1 fruit fly cellular context compared by ENCODE assay signal in genomic region chr2L:81198-81597, dm6.
TF ChIP-seq lines count a peak whose summit lies in the region.

No protein-coding gene starts in this region.

TF ChIP-seq in whole organism, embryonic, 481 proteins besides CTCF, POLR2A, EP300 and RAD21 (continued from another document and continues in another):
- TF ChIP-seq ac (GFP tag; optimal IDR thresholded peaks at IDR 0.05; lab: Kevin White, UChicago), result peak; percentile 1
- no peak for TF ChIP-seq CG9932 (GFP tag; IDR thresholded peaks at IDR 0.05; lab: Robert Waterston, UW)
- TF ChIP-seq ewg (GFP tag; optimal IDR thresholded peaks at IDR 0.05; lab: Kevin White, UChicago), result peak; percentile 6
- no peak for TF ChIP-seq CG11560 (tag; IDR thresholded peaks at IDR 0.05; lab: Robert Waterston, UW)
- TF ChIP-seq CG15514 (GFP tag; optimal IDR thresholded peaks at IDR 0.05; lab: Kevin White, UChicago), result peak; percentile 62
- no peak for TF ChIP-seq Dad (GFP tag; optimal IDR thresholded peaks at IDR 0.05; lab: Kevin White, UChicago)
- TF ChIP-seq croc (GFP tag; conservative IDR thresholded peaks at IDR 0.05; lab: Robert Waterston, UW), result no peak
- TF ChIP-seq CG7987 (GFP tag; optimal IDR thresholded peaks at IDR 0.05; lab: Kevin White, UChicago), result peak; percentile 58
- TF ChIP-seq CG17385 (GFP tag; optimal IDR thresholded peaks at IDR 0.05; lab: Kevin White, UChicago), result peak; percentile 47
- TF ChIP-seq Chrac-16 (GFP tag; optimal IDR thresholded peaks at IDR 0.05; lab: Kevin White, UChicago), result no peak
- TF ChIP-seq unpg (GFP tag; optimal IDR thresholded peaks at IDR 0.05; lab: Kevin White, UChicago), result peak; percentile 47
- peak; percentile 22 for TF ChIP-seq gem (tag; optimal IDR thresholded peaks at IDR 0.05; lab: Kevin White, UChicago)
- TF ChIP-seq run (tag; optimal IDR thresholded peaks at IDR 0.05; lab: Kevin White, UChicago), result peak; percentile 55
- TF ChIP-seq Hmr (GFP tag; optimal IDR thresholded peaks at IDR 0.05; lab: Kevin White, UChicago), result peak; percentile 49
- no peak for TF ChIP-seq CG2129 (GFP tag; IDR thresholded peaks at IDR 0.05; lab: Robert Waterston, UW; ENCODE audit: partially characterized antibody)
- TF ChIP-seq CG12299 (tag; optimal IDR thresholded peaks at IDR 0.05; lab: Kevin White, UChicago), result peak; percentile 57
- TF ChIP-seq CG33557 (GFP tag; optimal IDR thresholded peaks at IDR 0.05; lab: Kevin White, UChicago), result peak; percentile 26
- no peak for TF ChIP-seq MBD-R2 (GFP tag; IDR thresholded peaks at IDR 0.05; lab: Robert Waterston, UW)
- no peak for TF ChIP-seq danr (GFP tag; IDR thresholded peaks at IDR 0.05; lab: Robert Waterston, UW)
- peak in 1 of 3 experiments; percentile 1 for TF ChIP-seq lola (GFP tag; optimal IDR thresholded peaks at IDR 0.05; lab: Kevin White, UChicago)
- 0 out of 2 replicates have a peak, but pooled peaks have one; percentile 20 for TF ChIP-seq ara (GFP tag; IDR thresholded peaks at IDR 0.05; lab: Robert Waterston, UW)
- no peak for TF ChIP-seq ttk (GFP tag; IDR thresholded peaks at IDR 0.05; lab: Robert Waterston, UW)
- TF ChIP-seq CG4424 (GFP tag; optimal IDR thresholded peaks at IDR 0.05; lab: Kevin White, UChicago), result peak; percentile 14
- peak; percentile 35 for TF ChIP-seq CG11398 (GFP tag; optimal IDR thresholded peaks at IDR 0.05; lab: Kevin White, UChicago)
- TF ChIP-seq CG8089 (GFP tag; optimal IDR thresholded peaks at IDR 0.05; lab: Kevin White, UChicago), result no peak
- TF ChIP-seq sna (GFP tag; IDR thresholded peaks at IDR 0.05; lab: Robert Waterston, UW; ENCODE audit: partially characterized antibody), result no peak
- peak; percentile 29 for TF ChIP-seq CG15269 (tag; optimal IDR thresholded peaks at IDR 0.05; lab: Kevin White, UChicago)
- peak; percentile 58 for TF ChIP-seq CG11723 (GFP tag; optimal IDR thresholded peaks at IDR 0.05; lab: Kevin White, UChicago)
- peak; percentile 50 for TF ChIP-seq CG12219 (GFP tag; optimal IDR thresholded peaks at IDR 0.05; lab: Kevin White, UChicago)
- no peak for TF ChIP-seq zfh1 (GFP tag; IDR thresholded peaks at IDR 0.05; lab: Robert Waterston, UW)
- no peak for TF ChIP-seq Trl (optimal IDR thresholded peaks at IDR 0.05; lab: Kevin White, UChicago)
- TF ChIP-seq Trl (GFP tag; optimal IDR thresholded peaks at IDR 0.05; lab: Kevin White, UChicago), result peak; percentile 1
- peak; percentile 39 for TF ChIP-seq sqz (GFP tag; optimal IDR thresholded peaks at IDR 0.05; lab: Kevin White, UChicago)
- 0 out of 3 replicates have a peak, but pooled peaks have one; percentile 29 for TF ChIP-seq CG6175 (GFP tag; IDR thresholded peaks at IDR 0.05; lab: Robert Waterston, UW)
- no peak for TF ChIP-seq unc-4 (GFP tag; IDR thresholded peaks at IDR 0.05; lab: Robert Waterston, UW; ENCODE audit: partially characterized antibody)
- TF ChIP-seq insv (GFP tag; optimal IDR thresholded peaks at IDR 0.05; lab: Kevin White, UChicago), result peak in 1 of 2 experiments; percentile 5
- TF ChIP-seq eve (GFP tag; optimal IDR thresholded peaks at IDR 0.05; lab: Kevin White, UChicago), result no peak
- TF ChIP-seq CG1233 (GFP tag; optimal IDR thresholded peaks at IDR 0.05; lab: Kevin White, UChicago), result peak; percentile 68
- peak; percentile 64 for TF ChIP-seq CG10431 (GFP tag; optimal IDR thresholded peaks at IDR 0.05; lab: Kevin White, UChicago)
- no peak for TF ChIP-seq CG4730 (GFP tag; IDR thresholded peaks at IDR 0.05; lab: Robert Waterston, UW)
- TF ChIP-seq seq (GFP tag; IDR thresholded peaks at IDR 0.05; lab: Robert Waterston, UW), result no peak; the same call in 1 of the 2 replicates
- peak; percentile 71 for TF ChIP-seq CG15601 (tag; optimal IDR thresholded peaks at IDR 0.05; lab: Kevin White, UChicago)
- TF ChIP-seq Ravus (GFP tag; IDR thresholded peaks at IDR 0.05; lab: Robert Waterston, UW), result no peak
- peak; percentile 55 for TF ChIP-seq Xrp1 (GFP tag; IDR thresholded peaks at IDR 0.05; lab: Robert Waterston, UW)
- peak in 1 of 2 experiments; percentile 42 for TF ChIP-seq Pdp1 (GFP tag; optimal IDR thresholded peaks at IDR 0.05; lab: Kevin White, UChicago)
- 0 out of 2 replicates have a peak, but pooled peaks have one; percentile 15 for TF ChIP-seq onecut (GFP tag; IDR thresholded peaks at IDR 0.05; lab: Robert Waterston, UW)
- no peak for TF ChIP-seq shn (GFP tag; optimal IDR thresholded peaks at IDR 0.05; lab: Kevin White, UChicago)
- TF ChIP-seq CG31365 (tag; optimal IDR thresholded peaks at IDR 0.05; lab: Kevin White, UChicago), result peak; percentile 40
- TF ChIP-seq caup (GFP tag; optimal IDR thresholded peaks at IDR 0.05; lab: Kevin White, UChicago; ENCODE audit: severe bottlenecking), result peak; percentile 72
- peak; percentile 28 for TF ChIP-seq CG15011 (GFP tag; optimal IDR thresholded peaks at IDR 0.05; lab: Kevin White, UChicago)
- TF ChIP-seq gcm (GFP tag; optimal IDR thresholded peaks at IDR 0.05; lab: Kevin White, UChicago), result peak; percentile 50
- TF ChIP-seq gsb-n (tag; optimal IDR thresholded peaks at IDR 0.05; lab: Kevin White, UChicago), result peak; percentile 11
- TF ChIP-seq Blimp-1 (GFP tag; optimal IDR thresholded peaks at IDR 0.05; lab: Kevin White, UChicago), result peak; percentile 46
- peak in 1 of 2 experiments; percentile 10 for TF ChIP-seq Hr51 (GFP tag; optimal IDR thresholded peaks at IDR 0.05; lab: Kevin White, UChicago)
- peak; percentile 61 for TF ChIP-seq org-1 (GFP tag; optimal IDR thresholded peaks at IDR 0.05; lab: Kevin White, UChicago)
- TF ChIP-seq CG7556 (GFP tag; optimal IDR thresholded peaks at IDR 0.05; lab: Kevin White, UChicago), result peak; percentile 46
- TF ChIP-seq CG3726 (GFP tag; IDR thresholded peaks at IDR 0.05; lab: Robert Waterston, UW), result no peak
- TF ChIP-seq CG10543 (GFP tag; optimal IDR thresholded peaks at IDR 0.05; lab: Kevin White, UChicago), result peak; percentile 58
- TF ChIP-seq bigmax (GFP tag; optimal IDR thresholded peaks at IDR 0.05; lab: Kevin White, UChicago), result no peak
- TF ChIP-seq CG9609 (GFP tag; optimal IDR thresholded peaks at IDR 0.05; lab: Kevin White, UChicago), result no peak
- peak; percentile 10 for TF ChIP-seq CG18764 (GFP tag; optimal IDR thresholded peaks at IDR 0.05; lab: Kevin White, UChicago)
- TF ChIP-seq tin (GFP tag; optimal IDR thresholded peaks at IDR 0.05; lab: Kevin White, UChicago), result no peak
- TF ChIP-seq CG8290 (GFP tag; optimal IDR thresholded peaks at IDR 0.05; lab: Kevin White, UChicago), result no peak
- peak in 1 of 2 experiments; percentile 52 for TF ChIP-seq CG8290 (tag; optimal IDR thresholded peaks at IDR 0.05; lab: Kevin White, UChicago)
- peak; percentile 58 for TF ChIP-seq HHEX (GFP tag; optimal IDR thresholded peaks at IDR 0.05; lab: Kevin White, UChicago)
- peak; percentile 79 for TF ChIP-seq CG12071 (GFP tag; optimal IDR thresholded peaks at IDR 0.05; lab: Kevin White, UChicago)
- TF ChIP-seq CG10209 (GFP tag; optimal IDR thresholded peaks at IDR 0.05; lab: Kevin White, UChicago), result peak; percentile 36
- TF ChIP-seq CG13296 (GFP tag; optimal IDR thresholded peaks at IDR 0.05; lab: Kevin White, UChicago), result peak; percentile 72
- peak; percentile 19 for TF ChIP-seq mirr (GFP tag; optimal IDR thresholded peaks at IDR 0.05; lab: Kevin White, UChicago)
- peak; percentile 20 for TF ChIP-seq tap (tag; optimal IDR thresholded peaks at IDR 0.05; lab: Kevin White, UChicago)
- TF ChIP-seq Asciz (GFP tag; optimal IDR thresholded peaks at IDR 0.05; lab: Kevin White, UChicago), result peak; percentile 83
- TF ChIP-seq kni (GFP tag; optimal IDR thresholded peaks at IDR 0.05; lab: Kevin White, UChicago), result peak; percentile 4
- no peak for TF ChIP-seq CG2116 (GFP tag; optimal IDR thresholded peaks at IDR 0.05; lab: Kevin White, UChicago)
- TF ChIP-seq CG16863 (GFP tag; optimal IDR thresholded peaks at IDR 0.05; lab: Kevin White, UChicago), result no peak
- TF ChIP-seq Med (GFP tag; lab: Kevin White, UChicago), result peak; percentile 74
- peak; percentile 36; the same call in 1 of the 2 replicates for TF ChIP-seq sob (GFP tag; IDR thresholded peaks at IDR 0.05; lab: Robert Waterston, UW)
- TF ChIP-seq wdn (GFP tag; IDR thresholded peaks at IDR 0.05; lab: Robert Waterston, UW), result no peak
- peak; percentile 78 for TF ChIP-seq lbe (GFP tag; optimal IDR thresholded peaks at IDR 0.05; lab: Kevin White, UChicago)
- TF ChIP-seq CG14860 (GFP tag; IDR thresholded peaks at IDR 0.05; lab: Robert Waterston, UW; ENCODE audit: partially characterized antibody), result no peak
- no peak for TF ChIP-seq CG7928 (GFP tag; optimal IDR thresholded peaks at IDR 0.05; lab: Kevin White, UChicago)
- peak; percentile 76 for TF ChIP-seq fd64A (GFP tag; optimal IDR thresholded peaks at IDR 0.05; lab: Kevin White, UChicago)
- 0 out of 2 replicates have a peak, but pooled peaks have one; percentile 14 for TF ChIP-seq CG17328 (GFP tag; IDR thresholded peaks at IDR 0.05; lab: Robert Waterston, UW)
- no peak for TF ChIP-seq ems (GFP tag; optimal IDR thresholded peaks at IDR 0.05; lab: Kevin White, UChicago)
- TF ChIP-seq CG4707 (GFP tag; optimal IDR thresholded peaks at IDR 0.05; lab: Kevin White, UChicago), result peak; percentile 35
- no peak for TF ChIP-seq dm (GFP tag; optimal IDR thresholded peaks at IDR 0.05; lab: Kevin White, UChicago)
- TF ChIP-seq BtbVII (GFP tag; optimal IDR thresholded peaks at IDR 0.05; lab: Kevin White, UChicago), result peak; percentile 71
- no peak for TF ChIP-seq CG13624 (GFP tag; optimal IDR thresholded peaks at IDR 0.05; lab: Kevin White, UChicago)
- peak; percentile 23 for TF ChIP-seq CG12659 (GFP tag; optimal IDR thresholded peaks at IDR 0.05; lab: Kevin White, UChicago)
- peak; percentile 7 for TF ChIP-seq CG12104 (GFP tag; optimal IDR thresholded peaks at IDR 0.05; lab: Kevin White, UChicago)
- no peak for TF ChIP-seq CG8281 (tag; optimal IDR thresholded peaks at IDR 0.05; lab: Kevin White, UChicago)
- TF ChIP-seq pum (GFP tag; optimal IDR thresholded peaks at IDR 0.05; lab: Kevin White, UChicago), result no peak
- TF ChIP-seq CG2875 (GFP tag; optimal IDR thresholded peaks at IDR 0.05; lab: Kevin White, UChicago), result peak; percentile 66
- peak; percentile 22 for TF ChIP-seq NfI (GFP tag; optimal IDR thresholded peaks at IDR 0.05; lab: Kevin White, UChicago)
- peak; percentile 6 for TF ChIP-seq CG8924 (tag; optimal IDR thresholded peaks at IDR 0.05; lab: Kevin White, UChicago)
- peak; percentile 2 for TF ChIP-seq lilli (GFP tag; optimal IDR thresholded peaks at IDR 0.05; lab: Kevin White, UChicago)
- TF ChIP-seq hth (optimal IDR thresholded peaks at IDR 0.05; lab: Kevin White, UChicago), result no peak
- no peak for TF ChIP-seq Ada2b (GFP tag; IDR thresholded peaks at IDR 0.05; lab: Robert Waterston, UW)
- no peak for TF ChIP-seq pnt (GFP tag; optimal IDR thresholded peaks at IDR 0.05; lab: Kevin White, UChicago)
- TF ChIP-seq CG5180 (GFP tag; optimal IDR thresholded peaks at IDR 0.05; lab: Kevin White, UChicago), result peak; percentile 57
- no peak for TF ChIP-seq fru (optimal IDR thresholded peaks at IDR 0.05; lab: Kevin White, UChicago)
- TF ChIP-seq Sox100B (GFP tag; optimal IDR thresholded peaks at IDR 0.05; lab: Kevin White, UChicago), result peak; percentile 74
- no peak for TF ChIP-seq CG11085 (GFP tag; IDR thresholded peaks at IDR 0.05; lab: Robert Waterston, UW)
- TF ChIP-seq CG10267 (tag; optimal IDR thresholded peaks at IDR 0.05; lab: Kevin White, UChicago), result no peak
- no peak for TF ChIP-seq CG2120 (GFP tag; optimal IDR thresholded peaks at IDR 0.05; lab: Kevin White, UChicago)
- TF ChIP-seq CG6683 (GFP tag; optimal IDR thresholded peaks at IDR 0.05; lab: Kevin White, UChicago), result peak; percentile 53
- TF ChIP-seq tx (GFP tag; optimal IDR thresholded peaks at IDR 0.05; lab: Kevin White, UChicago), result no peak
- no peak for TF ChIP-seq Usf (GFP tag; optimal IDR thresholded peaks at IDR 0.05; lab: Kevin White, UChicago)
- peak; percentile 30 for TF ChIP-seq CG11504 (tag; optimal IDR thresholded peaks at IDR 0.05; lab: Kevin White, UChicago)
- TF ChIP-seq nau (GFP tag; optimal IDR thresholded peaks at IDR 0.05; lab: Kevin White, UChicago), result peak; percentile 85
- no peak for TF ChIP-seq Awh (GFP tag; IDR thresholded peaks at IDR 0.05; lab: Robert Waterston, UW)
- TF ChIP-seq Bteb2 (GFP tag; optimal IDR thresholded peaks at IDR 0.05; lab: Kevin White, UChicago), result peak; percentile 12
- TF ChIP-seq sens (GFP tag; lab: Kevin White, UChicago), result peak; percentile 79
- TF ChIP-seq corto (GFP tag; optimal IDR thresholded peaks at IDR 0.05; lab: Kevin White, UChicago), result peak; percentile 26
- peak; percentile 45 for TF ChIP-seq Fer3 (tag; optimal IDR thresholded peaks at IDR 0.05; lab: Kevin White, UChicago)
- peak; percentile 19 for TF ChIP-seq CG10274 (GFP tag; optimal IDR thresholded peaks at IDR 0.05; lab: Kevin White, UChicago)
- TF ChIP-seq eyg (GFP tag; optimal IDR thresholded peaks at IDR 0.05; lab: Kevin White, UChicago), result peak; percentile 15
- TF ChIP-seq salm (tag; optimal IDR thresholded peaks at IDR 0.05; lab: Kevin White, UChicago), result peak; percentile 40
- TF ChIP-seq Lpt (GFP tag; optimal IDR thresholded peaks at IDR 0.05; lab: Kevin White, UChicago), result no peak
- TF ChIP-seq Sox102F (GFP tag; optimal IDR thresholded peaks at IDR 0.05; lab: Kevin White, UChicago), result peak; percentile 28
- peak; percentile 14 for TF ChIP-seq Hand (GFP tag; optimal IDR thresholded peaks at IDR 0.05; lab: Kevin White, UChicago)
- peak; percentile 79 for TF ChIP-seq wek (GFP tag; optimal IDR thresholded peaks at IDR 0.05; lab: Kevin White, UChicago)
- TF ChIP-seq Fer1 (GFP tag; optimal IDR thresholded peaks at IDR 0.05; lab: Kevin White, UChicago), result peak; percentile 76
- TF ChIP-seq CG1603 (tag; optimal IDR thresholded peaks at IDR 0.05; lab: Kevin White, UChicago), result peak; percentile 8
- TF ChIP-seq CG18262 (tag; optimal IDR thresholded peaks at IDR 0.05; lab: Kevin White, UChicago), result peak; percentile 11
- no peak for TF ChIP-seq Atf3 (GFP tag; optimal IDR thresholded peaks at IDR 0.05; lab: Kevin White, UChicago)
- peak; percentile 68 for TF ChIP-seq MTF-1 (GFP tag; optimal IDR thresholded peaks at IDR 0.05; lab: Kevin White, UChicago; ENCODE audit: borderline replicate concordance)
- TF ChIP-seq CG3281 (GFP tag; optimal IDR thresholded peaks at IDR 0.05; lab: Kevin White, UChicago), result peak; percentile 63
- peak; percentile 28 for TF ChIP-seq dmrt99B (tag; optimal IDR thresholded peaks at IDR 0.05; lab: Kevin White, UChicago)
- no peak for TF ChIP-seq CG7963 (GFP tag; IDR thresholded peaks at IDR 0.05; lab: Robert Waterston, UW; ENCODE audit: partially characterized antibody)
- TF ChIP-seq CG4328 (GFP tag; optimal IDR thresholded peaks at IDR 0.05; lab: Kevin White, UChicago), result peak; percentile 33
- TF ChIP-seq CG17359 (tag; optimal IDR thresholded peaks at IDR 0.05; lab: Kevin White, UChicago), result peak; percentile 40
- TF ChIP-seq nerfin-1 (tag; optimal IDR thresholded peaks at IDR 0.05; lab: Kevin White, UChicago), result peak; percentile 55
